Worm (Caenorhabditis elegans) whole organism, L4 larva: ENCODE data around the gene ZK154.1.

Experiments used
- D1046.2 ChIP-seq: fragments of 200-800 bp; sonication (Bioruptor generic); IDR thresholded peaks from 2 replicates; pipeline ENCODE4 v1.3.6; 2022; ENCODE audit warnings: missing genetic modification characterization, missing compliant biosample characterization
- F10B5.3 ChIP-seq: sonication (generic microtip); optimal IDR thresholded peaks from 2 replicates; lab custom pipeline; 2016; ENCODE audit warnings: mild to moderate bottlenecking, missing genetic modification characterization, missing compliant biosample characterization
- F26F4.8 ChIP-seq: fragments of 200-800 bp; sonication (Bioruptor generic); conservative IDR thresholded peaks from 2 replicates; pipeline ENCODE4 v1.3.6; 2022; ENCODE audit warnings: missing genetic modification characterization, missing compliant biosample characterization
- F49E8.2 ChIP-seq: sonication (generic microtip); optimal IDR thresholded peaks from 2 replicates; lab custom pipeline; 2016; ENCODE audit warnings: missing compliant biosample characterization, mild to moderate bottlenecking, missing genetic modification characterization, borderline replicate concordance
- T20F7.1 ChIP-seq: fragments of 200-800 bp; sonication (Bioruptor generic); optimal IDR thresholded peaks from 2 replicates; lab custom pipeline; 2018; ENCODE audit warnings: mild to moderate bottlenecking, missing genetic modification characterization, missing compliant biosample characterization
- Y105C5A.15 ChIP-seq: fragments of 200-800 bp; sonication (Bioruptor generic); IDR thresholded peaks from 2 replicates; pipeline ENCODE4 v1.3.6; 2022; ENCODE audit warnings: missing genetic modification characterization, missing compliant biosample characterization
- Y5F2A.4 ChIP-seq: fragments of 200-800 bp; sonication (Bioruptor generic); optimal IDR thresholded peaks from 2 replicates; lab custom pipeline; 2018; ENCODE audit warnings: mild to moderate bottlenecking, missing genetic modification characterization, missing compliant biosample characterization
- aha-1 ChIP-seq: fragments of 150-350 bp; peaks from one replicate; lab custom pipeline; 2014; ENCODE audit warnings: missing biosample characterization, missing genetic modification characterization
- aly-2 ChIP-seq: sonication (generic microtip); optimal IDR thresholded peaks from 2 replicates; lab custom pipeline; 2018; ENCODE audit warnings: missing biosample characterization, missing genetic modification characterization
- ama-1 ChIP-seq: fragments of 150-350 bp; optimal IDR thresholded peaks from 2 replicates; lab custom pipeline; 2014; ENCODE audit warnings: inconsistent platforms, mixed read lengths
- ceh-20 ChIP-seq: fragments of 200-800 bp; sonication (Bioruptor generic); IDR thresholded peaks from 2 replicates; pipeline ENCODE4 v1.3.6; 2022; ENCODE audit warnings: missing genetic modification reagents, missing genetic modification characterization, missing compliant biosample characterization
- ceh-28 ChIP-seq: fragments of 150-350 bp; optimal IDR thresholded peaks from 2 replicates; lab custom pipeline; 2014; ENCODE audit warnings: missing biosample characterization, missing genetic modification reagents, missing genetic modification characterization
- ceh-44 ChIP-seq: fragments of 200-800 bp; sonication (Bioruptor generic); IDR thresholded peaks from 2 replicates; pipeline ENCODE4 v1.3.6; 2022; ENCODE audit warnings: missing genetic modification reagents, missing genetic modification characterization, missing compliant biosample characterization
- ceh-62 ChIP-seq: sonication (generic microtip); optimal IDR thresholded peaks from 2 replicates; lab custom pipeline; 2017; ENCODE audit warnings: missing biosample characterization, missing genetic modification characterization
- cey-2 ChIP-seq: sonication (generic microtip); optimal IDR thresholded peaks from 3 replicates; lab custom pipeline; 2017; ENCODE audit warnings: missing genetic modification characterization, mild to moderate bottlenecking, missing compliant biosample characterization, antibody characterized with exemption, borderline replicate concordance; ENCODE audit not compliant: insufficient read depth
- daf-16 ChIP-seq, 3 experiments: sonication (generic microtip); optimal IDR thresholded peaks; 2 replicates each; lab custom pipeline; 2016 to 2017; ENCODE audit warnings: missing genetic modification characterization in 3 of 3, missing genetic modification reagents in 3 of 3, mild to moderate bottlenecking in 2 of 3, missing compliant biosample characterization in 2 of 3, missing biosample characterization in 1 of 3, moderate library complexity in 1 of 3
- daf-19 ChIP-seq: fragments of 200-800 bp; sonication (Bioruptor generic); conservative IDR thresholded peaks from 2 replicates; pipeline ENCODE4 v1.3.6; 2022; ENCODE audit warnings: missing genetic modification characterization, missing compliant biosample characterization
- daf-8 ChIP-seq: fragments of 200-800 bp; sonication (Bioruptor generic); IDR thresholded peaks from 2 replicates; pipeline ENCODE4 v1.3.6; 2022; ENCODE audit warnings: missing genetic modification characterization, missing compliant biosample characterization
- dve-1 ChIP-seq: sonication (generic microtip); optimal IDR thresholded peaks from 2 replicates; lab custom pipeline; 2017; ENCODE audit warnings: antibody characterized with exemption, mild to moderate bottlenecking, missing genetic modification characterization, missing compliant biosample characterization; ENCODE audit not compliant: insufficient read depth
- fkh-10 ChIP-seq: fragments of 150-350 bp; optimal IDR thresholded peaks from 2 replicates; lab custom pipeline; 2014; ENCODE audit warnings: missing biosample characterization, missing genetic modification reagents, missing genetic modification characterization
- fos-1 ChIP-seq: fragments of 150-350 bp; optimal IDR thresholded peaks from 2 replicates; lab custom pipeline; 2014; ENCODE audit warnings: missing biosample characterization, missing genetic modification characterization
- gei-8 ChIP-seq: fragments of 200-800 bp; sonication (Bioruptor generic); optimal IDR thresholded peaks from 2 replicates; lab custom pipeline; 2018; ENCODE audit warnings: mild to moderate bottlenecking, missing genetic modification characterization, missing compliant biosample characterization
- hif-1 ChIP-seq, 2 experiments: sonication (generic microtip); optimal IDR thresholded peaks; 2 replicates each; lab custom pipeline; 2016 to 2017; ENCODE audit warnings: missing compliant biosample characterization in 2 of 2, missing genetic modification characterization in 2 of 2, missing genetic modification reagents in 2 of 2, missing genotype in 2 of 2, mild to moderate bottlenecking in 1 of 2
- hlh-30 ChIP-seq: sonication (generic microtip); optimal IDR thresholded peaks from 2 replicates; lab custom pipeline; 2017; ENCODE audit warnings: antibody characterized with exemption, mild to moderate bottlenecking, missing genetic modification characterization, missing compliant biosample characterization; ENCODE audit not compliant: insufficient read depth
- jun-1 ChIP-seq: fragments of 150-350 bp; optimal IDR thresholded peaks from 2 replicates; lab custom pipeline; 2014; ENCODE audit warnings: missing biosample characterization, missing genetic modification reagents, missing genetic modification characterization
- lim-7 ChIP-seq: fragments of 200-800 bp; sonication (Bioruptor generic); IDR thresholded peaks from 2 replicates; pipeline ENCODE4 v1.3.6; 2022; ENCODE audit warnings: missing genetic modification characterization, missing compliant biosample characterization
- lin-1 ChIP-seq: fragments of 200-800 bp; sonication (Bioruptor generic); IDR thresholded peaks from 2 replicates; pipeline ENCODE4 v1.3.6; 2022; ENCODE audit warnings: missing genetic modification reagents, missing genetic modification characterization, missing compliant biosample characterization
- lin-13 ChIP-seq: fragments of 150-350 bp; optimal IDR thresholded peaks from 2 replicates; lab custom pipeline; 2014; ENCODE audit warnings: missing biosample characterization, missing genetic modification reagents, missing genetic modification characterization
- lin-38 ChIP-seq: fragments of 200-800 bp; sonication (Bioruptor generic); IDR thresholded peaks from 2 replicates; pipeline ENCODE4 v1.3.6; 2022; ENCODE audit warnings: missing genetic modification reagents, missing genetic modification characterization, missing compliant biosample characterization
- lir-3 ChIP-seq: sonication (generic microtip); optimal IDR thresholded peaks from 2 replicates; lab custom pipeline; 2016; ENCODE audit warnings: mild to moderate bottlenecking, missing genetic modification characterization, missing compliant biosample characterization
- lsy-2 ChIP-seq, 2 experiments: fragments of 150-350 bp in 1 of 2; sonication (generic microtip) in 1 of 2; optimal IDR thresholded peaks; 2 replicates each; lab custom pipeline; 2014 to 2017; ENCODE audit warnings: missing biosample characterization in 2 of 2, missing genetic modification characterization in 2 of 2
- madf-5 ChIP-seq, 2 experiments: fragments of 200-800 bp; sonication (Bioruptor generic); IDR thresholded peaks; 2 replicates each; pipeline ENCODE4 v1.3.6; 2022; ENCODE audit warnings: missing compliant biosample characterization in 2 of 2, missing genetic modification characterization in 2 of 2
- madf-9 ChIP-seq: fragments of 200-800 bp; sonication (Bioruptor generic); conservative IDR thresholded peaks from 2 replicates; pipeline ENCODE4 v1.3.6; 2022; ENCODE audit warnings: missing genetic modification reagents, missing genetic modification characterization, missing compliant biosample characterization
- mep-1 ChIP-seq: fragments of 150-350 bp; sonication (generic microtip); optimal IDR thresholded peaks from 3 replicates; lab custom pipeline; 2014; ENCODE audit warnings: missing biosample characterization, missing genetic modification characterization
- nhr-102 ChIP-seq: sonication (generic microtip); optimal IDR thresholded peaks from 2 replicates; lab custom pipeline; 2016; ENCODE audit warnings: mild to moderate bottlenecking, missing genetic modification characterization, moderate library complexity, missing compliant biosample characterization
- nhr-111 ChIP-seq: fragments of 200-800 bp; sonication (Bioruptor generic); optimal IDR thresholded peaks from 2 replicates; lab custom pipeline; 2018; ENCODE audit warnings: mild to moderate bottlenecking, missing genetic modification characterization, missing compliant biosample characterization
- nhr-42 ChIP-seq: fragments of 200-800 bp; sonication (Bioruptor generic); IDR thresholded peaks from 2 replicates; pipeline ENCODE4 v1.3.6; 2022; ENCODE audit warnings: missing genetic modification characterization, missing compliant biosample characterization
- nhr-48 ChIP-seq: sonication (generic microtip); optimal IDR thresholded peaks from 2 replicates; lab custom pipeline; 2016; ENCODE audit warnings: mild to moderate bottlenecking, missing genetic modification characterization, missing compliant biosample characterization
- nhr-76 ChIP-seq: fragments of 150-350 bp; optimal IDR thresholded peaks from 2 replicates; lab custom pipeline; 2014; ENCODE audit warnings: missing biosample characterization, missing genetic modification characterization
- pqm-1 ChIP-seq: sonication (generic microtip); optimal IDR thresholded peaks from 2 replicates; lab custom pipeline; 2017; ENCODE audit warnings: missing biosample characterization, missing genetic modification characterization
- rbr-2 ChIP-seq: sonication (generic microtip); optimal IDR thresholded peaks from 2 replicates; lab custom pipeline; 2016; ENCODE audit warnings: missing genotype, missing genetic modification characterization, missing compliant biosample characterization
- set-16 ChIP-seq: fragments of 200-800 bp; sonication (Bioruptor generic); IDR thresholded peaks from 2 replicates; pipeline ENCODE4 v1.3.6; 2022; ENCODE audit warnings: missing genetic modification reagents, missing genetic modification characterization, missing compliant biosample characterization
- snpc-1.2 ChIP-seq: fragments of 200-800 bp; sonication (Bioruptor generic); IDR thresholded peaks from 2 replicates; pipeline ENCODE4 v1.3.6; 2022; ENCODE audit warnings: missing genetic modification reagents, missing genetic modification characterization, missing compliant biosample characterization
- snpc-4 ChIP-seq: fragments of 150-350 bp; optimal IDR thresholded peaks from 2 replicates; lab custom pipeline; 2014; ENCODE audit warnings: missing biosample characterization, missing genetic modification characterization
- spr-3 ChIP-seq: fragments of 200-800 bp; sonication (Bioruptor generic); optimal IDR thresholded peaks from 2 replicates; lab custom pipeline; 2018; ENCODE audit warnings: mild to moderate bottlenecking, missing genetic modification characterization, missing compliant biosample characterization
- tra-1 ChIP-seq: fragments of 200-800 bp; sonication (Bioruptor generic); IDR thresholded peaks from 2 replicates; pipeline ENCODE4 v1.3.6; 2022; ENCODE audit warnings: missing genetic modification reagents, missing genetic modification characterization, missing compliant biosample characterization
- unc-39 ChIP-seq: sonication (generic microtip); optimal IDR thresholded peaks from 2 replicates; lab custom pipeline; 2017; ENCODE audit warnings: missing biosample characterization, missing genetic modification characterization
- zag-1 ChIP-seq: fragments of 150-350 bp; optimal IDR thresholded peaks from 2 replicates; lab custom pipeline; 2014; ENCODE audit warnings: missing biosample characterization, missing genetic modification characterization
- zip-2 ChIP-seq: fragments of 150-350 bp; optimal IDR thresholded peaks from 2 replicates; lab custom pipeline; 2014; ENCODE audit warnings: missing biosample characterization, missing genetic modification characterization
- ztf-11 ChIP-seq: fragments of 150-350 bp; optimal IDR thresholded peaks from 2 replicates; lab custom pipeline; 2014; ENCODE audit warnings: missing biosample characterization, missing genetic modification characterization
- ztf-7 ChIP-seq: fragments of 150-350 bp; optimal IDR thresholded peaks from 2 replicates; lab custom pipeline; 2014; ENCODE audit warnings: missing biosample characterization, missing genetic modification characterization

Gene ZK154.1

ce11 chrX:7793377-7794041 lies 14.1 kb downstream of the ZK154.1 start, which contains the start of gene ZK154.6:
ZK154.6 (minus strand) TSS chrX:7793563.
- no peak for TF ChIP-seq hif-1 (tag; optimal IDR thresholded peaks at IDR 0.05; lab: Kevin White, UChicago)
- TF ChIP-seq lin-1 (GFP tag; lab: Robert Waterston, UW), result no peak
- no peak for TF ChIP-seq daf-19 (GFP tag; lab: Robert Waterston, UW)
- TF ChIP-seq zag-1 (tag; lab: Kevin White, UChicago), result no peak
- TF ChIP-seq mep-1 (tag; lab: Kevin White, UChicago), result no peak
- TF ChIP-seq dve-1, result peak; percentile 13
- no peak for TF ChIP-seq set-16 (GFP tag; lab: Robert Waterston, UW)
- peak; percentile 79 for TF ChIP-seq hlh-30 (tag; lab: Kevin White, UChicago)
- TF ChIP-seq rbr-2 (tag; lab: Kevin White, UChicago), result peak; percentile 8
- no peak for TF ChIP-seq pqm-1
- no peak for TF ChIP-seq ceh-44 (GFP tag; lab: Robert Waterston, UW)
- no peak for TF ChIP-seq spr-3
- no peak for TF ChIP-seq nhr-48 (tag; lab: Kevin White, UChicago)
- no peak for TF ChIP-seq unc-39 (tag; lab: Kevin White, UChicago)
- TF ChIP-seq nhr-111, result no peak
- TF ChIP-seq aly-2 (tag; lab: Kevin White, UChicago), result no peak
- TF ChIP-seq daf-16 (GFP tag; optimal IDR thresholded peaks at IDR 0.05; lab: Kevin White, UChicago), result no peak
- peak; percentile 32 for TF ChIP-seq daf-16 (tag; optimal IDR thresholded peaks at IDR 0.05; lab: Kevin White, UChicago)
- no peak for TF ChIP-seq madf-9 (GFP tag; lab: Robert Waterston, UW)
- TF ChIP-seq F26F4.8, result no peak
- TF ChIP-seq lin-13 (GFP tag; lab: Kevin White, UChicago), result no peak
- TF ChIP-seq ceh-28, result peak; percentile 82
- TF ChIP-seq lir-3 (tag; lab: Kevin White, UChicago), result no peak
- TF ChIP-seq lim-7 (GFP tag; lab: Robert Waterston, UW), result no peak
- TF ChIP-seq snpc-1.2 (GFP tag; lab: Robert Waterston, UW), result no peak
- TF ChIP-seq gei-8, result no peak
- TF ChIP-seq lin-38, result no peak
- TF ChIP-seq tra-1 (GFP tag; lab: Robert Waterston, UW), result no peak
- no peak for TF ChIP-seq snpc-4
- TF ChIP-seq cey-2, result no peak
- TF ChIP-seq ceh-20 (GFP tag; lab: Robert Waterston, UW), result no peak
- TF ChIP-seq fkh-10 (GFP tag; lab: Kevin White, UChicago), result no peak
- TF ChIP-seq fos-1 (tag; lab: Kevin White, UChicago), result no peak
- no peak for TF ChIP-seq ztf-7
- TF ChIP-seq aha-1 (tag; lab: Kevin White, UChicago), result peak; percentile 66
- no peak for TF ChIP-seq Y5F2A.4 (GFP tag; lab: Kevin White, UChicago)
- no peak for TF ChIP-seq Y105C5A.15 (GFP tag; lab: Robert Waterston, UW)
- 0 out of 4 replicates have a peak, but pooled peaks of 1 of the 2 experiments have one; percentile 18 for TF ChIP-seq madf-5 (GFP tag; IDR thresholded peaks at IDR 0.05; lab: Robert Waterston, UW)
- TF ChIP-seq lsy-2 (tag; optimal IDR thresholded peaks at IDR 0.05; lab: Kevin White, UChicago), result peak in 1 of 2 experiments; percentile 39
- TF ChIP-seq daf-8, result no peak
- no peak for TF ChIP-seq ceh-62
- no peak for TF ChIP-seq D1046.2
- no peak for TF ChIP-seq nhr-102 (tag; lab: Kevin White, UChicago)
- TF ChIP-seq ama-1 (lab: Kevin White, UChicago), result no peak
- no peak for TF ChIP-seq nhr-42 (GFP tag; lab: Robert Waterston, UW)
- no peak for TF ChIP-seq F49E8.2 (tag; lab: Kevin White, UChicago)
- TF ChIP-seq nhr-76 (tag; lab: Kevin White, UChicago), result no peak
- TF ChIP-seq T20F7.1 (GFP tag; lab: Kevin White, UChicago), result no peak
- no peak for TF ChIP-seq F10B5.3 (tag; lab: Kevin White, UChicago)
- no peak for TF ChIP-seq zip-2 (tag; lab: Kevin White, UChicago)
- no peak for TF ChIP-seq ztf-11 (tag; lab: Kevin White, UChicago)
- TF ChIP-seq jun-1 (tag; lab: Kevin White, UChicago), result no peak
